Worm (Caenorhabditis elegans) whole organism, L2 larva: ENCODE results near the gene C52B9.19.
A peak's percentile ranks its signal among the peaks of the same experiment; 100 is the strongest.

ENCODE experiments used
- C34F6.9 ChIP-seq: fragments of 150-350 bp; optimal IDR thresholded peaks from 2 replicates; lab custom pipeline; 2014; ENCODE audit warnings: missing biosample characterization, missing genetic modification characterization
- R02D3.7 ChIP-seq: fragments of 150-350 bp; optimal IDR thresholded peaks from 2 replicates; lab custom pipeline; 2014; ENCODE audit warnings: missing biosample characterization, missing genetic modification characterization
- Y55F3AM.14 ChIP-seq: fragments of 200-800 bp; sonication (Bioruptor generic); optimal IDR thresholded peaks from 2 replicates; lab custom pipeline; 2018; ENCODE audit warnings: mild to moderate bottlenecking, missing genetic modification characterization, missing compliant biosample characterization
- ZK546.5 ChIP-seq: sonication (generic microtip); optimal IDR thresholded peaks from 2 replicates; lab custom pipeline; 2017; ENCODE audit warnings: missing biosample characterization, missing genetic modification characterization
- alr-1 ChIP-seq: fragments of 150-350 bp; optimal IDR thresholded peaks from 2 replicates; lab custom pipeline; 2014; ENCODE audit warnings: missing biosample characterization, missing genetic modification characterization
- aly-2 ChIP-seq: fragments of 150-350 bp; optimal IDR thresholded peaks from 2 replicates; lab custom pipeline; 2014; ENCODE audit warnings: missing biosample characterization, missing genetic modification characterization
- ama-1 ChIP-seq: fragments of 150-350 bp; optimal IDR thresholded peaks from 2 replicates; lab custom pipeline; 2018; ENCODE audit warnings: inconsistent platforms
- blmp-1 ChIP-seq: sonication (generic microtip); optimal IDR thresholded peaks from 2 replicates; lab custom pipeline; 2017; ENCODE audit warnings: missing genetic modification characterization, mild to moderate bottlenecking, missing compliant biosample characterization, antibody characterized with exemption, moderate library complexity; ENCODE audit not compliant: insufficient read depth
- ceh-16 ChIP-seq: fragments of 150-350 bp; optimal IDR thresholded peaks from 2 replicates; lab custom pipeline; 2014; ENCODE audit warnings: missing biosample characterization, missing genetic modification characterization
- crh-2 ChIP-seq: sonication (generic microtip); optimal IDR thresholded peaks from 2 replicates; lab custom pipeline; 2017; ENCODE audit warnings: missing biosample characterization, missing genetic modification characterization
- dmd-4 ChIP-seq: sonication (generic microtip); optimal IDR thresholded peaks from 2 replicates; lab custom pipeline; 2017; ENCODE audit warnings: missing biosample characterization, missing genetic modification characterization
- egl-27 ChIP-seq: sonication (generic microtip); optimal IDR thresholded peaks from 3 replicates; lab custom pipeline; 2017; ENCODE audit warnings: missing biosample characterization, missing genetic modification reagents, missing genetic modification characterization
- elt-1 ChIP-seq: fragments of 150-350 bp; optimal IDR thresholded peaks from 2 replicates; lab custom pipeline; 2014; ENCODE audit warnings: missing biosample characterization, missing genetic modification characterization
- fos-1 ChIP-seq: fragments of 150-350 bp; optimal IDR thresholded peaks from 2 replicates; lab custom pipeline; 2014; ENCODE audit warnings: missing biosample characterization, missing genetic modification characterization
- gmeb-1 ChIP-seq: fragments of 150-350 bp; optimal IDR thresholded peaks from 2 replicates; lab custom pipeline; 2014; ENCODE audit warnings: missing biosample characterization, missing genetic modification characterization
- lin-11 ChIP-seq: fragments of 150-350 bp; sonication (generic microtip); optimal IDR thresholded peaks from 2 replicates; lab custom pipeline; 2014; ENCODE audit warnings: missing biosample characterization, missing genetic modification characterization, inconsistent platforms, mixed read lengths
- lin-13 ChIP-seq: fragments of 150-350 bp; optimal IDR thresholded peaks from 2 replicates; lab custom pipeline; 2014; ENCODE audit warnings: missing biosample characterization, missing genetic modification reagents, missing genetic modification characterization
- lin-39 ChIP-seq: fragments of 150-350 bp; optimal IDR thresholded peaks from 2 replicates; lab custom pipeline; 2014; ENCODE audit warnings: missing biosample characterization, missing genetic modification reagents, missing genetic modification characterization
- lsy-2 ChIP-seq, 2 experiments: fragments of 150-350 bp in 1 of 2; sonication (generic microtip) in 1 of 2; optimal IDR thresholded peaks; 2 replicates each; lab custom pipeline; 2014 to 2017; ENCODE audit warnings: missing biosample characterization in 2 of 2, missing genetic modification characterization in 2 of 2
- mab-5 ChIP-seq: fragments of 150-350 bp; optimal IDR thresholded peaks from 2 replicates; lab custom pipeline; 2014; ENCODE audit warnings: missing biosample characterization, missing genetic modification characterization
- mbf-1 ChIP-seq: sonication (generic microtip); optimal IDR thresholded peaks from 2 replicates; lab custom pipeline; 2017; ENCODE audit warnings: missing biosample characterization, missing genetic modification characterization
- mdl-1 ChIP-seq, 2 experiments: fragments of 150-350 bp in 1 of 2; sonication (generic microtip) in 1 of 2; optimal IDR thresholded peaks; 2 replicates each; lab custom pipeline; 2017; ENCODE audit warnings: missing biosample characterization in 2 of 2, missing genetic modification characterization in 2 of 2
- nhr-10 ChIP-seq: sonication (generic microtip); optimal IDR thresholded peaks from 2 replicates; lab custom pipeline; 2017; ENCODE audit warnings: missing biosample characterization, missing genetic modification characterization
- nhr-11 ChIP-seq: fragments of 150-350 bp; optimal IDR thresholded peaks from 2 replicates; lab custom pipeline; 2014; ENCODE audit warnings: missing biosample characterization, missing genetic modification characterization
- nhr-12 ChIP-seq: fragments of 150-350 bp; optimal IDR thresholded peaks from 2 replicates; lab custom pipeline; 2014; ENCODE audit warnings: missing biosample characterization, missing genetic modification characterization
- nhr-129 ChIP-seq: fragments of 150-350 bp; optimal IDR thresholded peaks from 2 replicates; lab custom pipeline; 2014; ENCODE audit warnings: missing biosample characterization, missing genetic modification characterization
- nhr-21 ChIP-seq: fragments of 150-350 bp; optimal IDR thresholded peaks from 2 replicates; lab custom pipeline; 2014; ENCODE audit warnings: missing biosample characterization, missing genetic modification characterization
- nhr-23 ChIP-seq: fragments of 150-350 bp; optimal IDR thresholded peaks from 2 replicates; lab custom pipeline; 2014; ENCODE audit warnings: missing biosample characterization, missing genetic modification reagents, missing genetic modification characterization
- nhr-25 ChIP-seq: fragments of 150-350 bp; sonication (generic microtip); optimal IDR thresholded peaks from 3 replicates; lab custom pipeline; 2014; ENCODE audit warnings: missing biosample characterization, missing genetic modification characterization
- nhr-6 ChIP-seq: fragments of 150-350 bp; optimal IDR thresholded peaks from 2 replicates; lab custom pipeline; 2014; ENCODE audit warnings: missing biosample characterization, missing genetic modification characterization
- nhr-77 ChIP-seq: fragments of 150-350 bp; optimal IDR thresholded peaks from 2 replicates; lab custom pipeline; 2014; ENCODE audit warnings: missing biosample characterization, missing genetic modification characterization
- peb-1 ChIP-seq: fragments of 150-350 bp; optimal IDR thresholded peaks from 2 replicates; lab custom pipeline; 2014; ENCODE audit warnings: missing biosample characterization, missing genetic modification characterization
- skn-1 ChIP-seq: sonication (generic microtip); optimal IDR thresholded peaks from 2 replicates; lab custom pipeline; 2017; ENCODE audit warnings: missing biosample characterization, missing genetic modification characterization
- sma-3 ChIP-seq: sonication (generic microtip); optimal IDR thresholded peaks from 2 replicates; lab custom pipeline; 2016; ENCODE audit warnings: missing genetic modification reagents, missing genetic modification characterization, missing compliant biosample characterization
- sma-9 ChIP-seq, 2 experiments: fragments of 150-350 bp in 1 of 2; sonication (generic microtip) in 1 of 2; optimal IDR thresholded peaks; 2 replicates each; lab custom pipeline; 2014 to 2016; ENCODE audit warnings: missing genetic modification characterization in 2 of 2, mild to moderate bottlenecking in 1 of 2, missing biosample characterization in 1 of 2, missing compliant biosample characterization in 1 of 2, missing genetic modification reagents in 1 of 2, moderate library complexity in 1 of 2
- snpc-4 ChIP-seq: fragments of 150-350 bp; optimal IDR thresholded peaks from 2 replicates; lab custom pipeline; 2014; ENCODE audit warnings: missing biosample characterization, missing genetic modification characterization
- unc-39 ChIP-seq: fragments of 150-350 bp; optimal IDR thresholded peaks from 2 replicates; lab custom pipeline; 2014; ENCODE audit warnings: missing biosample characterization, missing genetic modification characterization
- unc-55 ChIP-seq: fragments of 150-350 bp; sonication (generic microtip); optimal IDR thresholded peaks from 3 replicates; lab custom pipeline; 2014; ENCODE audit warnings: missing biosample characterization, missing genetic modification reagents, missing genetic modification characterization
- unc-62 ChIP-seq: fragments of 150-350 bp; optimal IDR thresholded peaks from 2 replicates; lab custom pipeline; 2014; ENCODE audit warnings: missing biosample characterization, missing genetic modification reagents, missing genetic modification characterization
- ztf-1 ChIP-seq: fragments of 200-800 bp; sonication (Bioruptor generic); conservative IDR thresholded peaks from 2 replicates; pipeline ENCODE4 v1.3.6; 2022; ENCODE audit warnings: missing genetic modification characterization, missing compliant biosample characterization
- ztf-11 ChIP-seq: sonication (generic microtip); optimal IDR thresholded peaks from 2 replicates; lab custom pipeline; 2017; ENCODE audit warnings: missing biosample characterization, missing genetic modification characterization
- ztf-4 ChIP-seq: fragments of 150-350 bp; optimal IDR thresholded peaks from 2 replicates; lab custom pipeline; 2014; ENCODE audit warnings: missing biosample characterization, missing genetic modification characterization

The C52B9.19 gene

ce11 chrX:4282380-4282779 lies at the start of gene C52B9.19:
C52B9.19 (plus strand) TSS chrX:4282555.
- TF ChIP-seq lin-13 = no peak
- TF ChIP-seq fos-1 = peak; percentile 53
- peak; percentile 12 for TF ChIP-seq crh-2 (tag; lab: Kevin White, UChicago)
- TF ChIP-seq unc-55 (GFP tag; lab: Kevin White, UChicago) = no peak
- no peak for TF ChIP-seq aly-2 (tag; lab: Kevin White, UChicago)

- no peak for TF ChIP-seq ceh-16 (tag; lab: Kevin White, UChicago)
- TF ChIP-seq ztf-11 (tag; lab: Kevin White, UChicago) = no peak
- no peak for TF ChIP-seq sma-3 (GFP tag; lab: Kevin White, UChicago)
- no peak for TF ChIP-seq blmp-1
- no peak for TF ChIP-seq lin-39 (tag; lab: Kevin White, UChicago)
- no peak for TF ChIP-seq ztf-1 (GFP tag; lab: Robert Waterston, UW)
- TF ChIP-seq R02D3.7 (tag; lab: Kevin White, UChicago) = no peak
- no peak for TF ChIP-seq nhr-6 (tag; lab: Kevin White, UChicago)
- TF ChIP-seq lsy-2 (tag; optimal IDR thresholded peaks at IDR 0.05; lab: Kevin White, UChicago) = no peak
- no peak for TF ChIP-seq ztf-4 (tag; lab: Kevin White, UChicago)
- TF ChIP-seq mdl-1 (tag; optimal IDR thresholded peaks at IDR 0.05; lab: Kevin White, UChicago) = no peak
- no peak for TF ChIP-seq Y55F3AM.14 (GFP tag; lab: Kevin White, UChicago)
- TF ChIP-seq nhr-10 (tag; lab: Kevin White, UChicago) = no peak
- no peak for TF ChIP-seq mab-5 (tag; lab: Kevin White, UChicago)
- no peak for TF ChIP-seq ZK546.5
- TF ChIP-seq gmeb-1 (tag; lab: Kevin White, UChicago) = no peak
- TF ChIP-seq, all 48 proteins: peak for 0
Observed at ce11 chrX:4235752-4236151, 46.6 kb upstream of the C52B9.19 start, which contains the start of gene rab-37. rab-37 (minus strand) TSS chrX:4235852.

- TF ChIP-seq ZK546.5 = no peak
- peak; percentile 69 for TF ChIP-seq sma-9 (GFP tag; optimal IDR thresholded peaks at IDR 0.05; lab: Kevin White, UChicago)
- TF ChIP-seq sma-9 (tag; optimal IDR thresholded peaks at IDR 0.05; lab: Kevin White, UChicago) = no peak
Observed at ce11 chrX:4238971-4239370, 43.4 kb upstream of the C52B9.19 start.

- TF ChIP-seq egl-27 = no peak
- no peak for TF ChIP-seq nhr-23 (tag; lab: Kevin White, UChicago)
- no peak for TF ChIP-seq unc-55 (GFP tag; lab: Kevin White, UChicago)
- no peak for TF ChIP-seq nhr-11 (tag; lab: Kevin White, UChicago)
- no peak for TF ChIP-seq nhr-77 (tag; lab: Kevin White, UChicago)
- no peak for TF ChIP-seq elt-1 (tag; lab: Kevin White, UChicago)
- peak in 1 of 2 experiments; percentile 37 for TF ChIP-seq mdl-1 (tag; optimal IDR thresholded peaks at IDR 0.05; lab: Kevin White, UChicago)
- no peak for TF ChIP-seq alr-1 (tag; lab: Kevin White, UChicago)
- TF ChIP-seq ZK546.5 = no peak
- TF ChIP-seq aly-2 (tag; lab: Kevin White, UChicago) = no peak
- peak; percentile 8 for TF ChIP-seq gmeb-1 (tag; lab: Kevin White, UChicago)
- no peak for TF ChIP-seq blmp-1
- no peak for TF ChIP-seq lsy-2 (tag; optimal IDR thresholded peaks at IDR 0.05; lab: Kevin White, UChicago)
- TF ChIP-seq ztf-1 (GFP tag; lab: Robert Waterston, UW) = no peak
- no peak for TF ChIP-seq nhr-25 (tag; lab: Kevin White, UChicago)
- TF ChIP-seq unc-62 (GFP tag; lab: Kevin White, UChicago) = no peak
- TF ChIP-seq fos-1 = no peak
- TF ChIP-seq peb-1 = no peak
- TF ChIP-seq nhr-129 = peak; percentile 1
- TF ChIP-seq C34F6.9 (tag; lab: Kevin White, UChicago) = no peak
- no peak for TF ChIP-seq nhr-21
- peak; percentile 69 for TF ChIP-seq crh-2 (tag; lab: Kevin White, UChicago)
- no peak for TF ChIP-seq nhr-10 (tag; lab: Kevin White, UChicago)
- TF ChIP-seq mbf-1 (tag; lab: Kevin White, UChicago) = no peak
- no peak for TF ChIP-seq ztf-11 (tag; lab: Kevin White, UChicago)
- TF ChIP-seq snpc-4 = no peak
- no peak for TF ChIP-seq ceh-16 (tag; lab: Kevin White, UChicago)
- no peak for TF ChIP-seq unc-39 (tag; lab: Kevin White, UChicago)
- peak; percentile 66 for TF ChIP-seq sma-9 (GFP tag; optimal IDR thresholded peaks at IDR 0.05; lab: Kevin White, UChicago)
- no peak for TF ChIP-seq sma-9 (tag; optimal IDR thresholded peaks at IDR 0.05; lab: Kevin White, UChicago)
- peak; percentile 15 for TF ChIP-seq sma-3 (GFP tag; lab: Kevin White, UChicago)
- peak; percentile 9 for TF ChIP-seq nhr-6 (tag; lab: Kevin White, UChicago)
- no peak for TF ChIP-seq dmd-4 (tag; lab: Kevin White, UChicago)
- TF ChIP-seq ztf-4 (tag; lab: Kevin White, UChicago) = no peak
- no peak for TF ChIP-seq ama-1 (lab: Kevin White, UChicago)
- no peak for TF ChIP-seq nhr-12 (tag; lab: Kevin White, UChicago)
- TF ChIP-seq skn-1 (tag; lab: Kevin White, UChicago) = no peak
- TF ChIP-seq lin-13 = no peak
- TF ChIP-seq lin-11 (tag; lab: Kevin White, UChicago) = no peak
Observed at ce11 chrX:4244489-4245123, 37.7 kb upstream of the C52B9.19 start.
